Fruit fly (Drosophila melanogaster): ENCODE data around the gene CG2901.

DNA sequence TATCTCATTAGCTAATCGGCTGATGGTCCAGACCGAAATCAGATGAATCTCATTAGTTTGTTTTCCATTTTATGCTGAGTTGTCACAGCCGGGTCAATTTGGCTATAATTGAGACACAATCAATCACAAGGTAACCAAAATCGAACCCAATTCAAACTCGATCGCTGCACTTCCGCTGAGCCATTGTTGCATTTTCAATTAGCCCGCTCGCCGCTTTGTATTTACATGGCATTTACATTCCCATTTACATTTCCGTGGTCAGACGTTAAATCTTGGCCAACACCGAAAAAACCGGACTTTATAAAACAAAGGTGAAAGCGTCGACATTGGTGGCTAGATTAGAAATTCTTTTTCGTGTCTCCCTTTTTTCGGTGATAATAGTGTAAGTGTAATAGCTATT lies 2.9 kb upstream of the CG2901 start:
- no peak for TF ChIP-seq fru (GFP tag; optimal IDR thresholded peaks at IDR 0.05)
- TF ChIP-seq OdsH (GFP tag; optimal IDR thresholded peaks at IDR 0.05), result no peak
- TF ChIP-seq CrebA (GFP tag; optimal IDR thresholded peaks at IDR 0.05; ENCODE audit: borderline replicate concordance), result no peak
- TF ChIP-seq lola (GFP tag; optimal IDR thresholded peaks at IDR 0.05), result no peak
- TF ChIP-seq rgr (GFP tag; optimal IDR thresholded peaks at IDR 0.05), result no peak
- no peak for TF ChIP-seq pan (optimal IDR thresholded peaks at IDR 0.05)
- TF ChIP-seq CG9705 (GFP tag; optimal IDR thresholded peaks at IDR 0.05), result no peak

Measured in whole organism, wandering third instar larva.